Fruit fly (Drosophila melanogaster) whole organism, pupa: ENCODE results near the gene CG43680.

ENCODE experiments used
- CG10348 ChIP-seq: fragments of 200-800 bp; sonication (Bioruptor generic); IDR thresholded peaks from 2 replicates; pipeline ENCODE4 v1.3.6; 2022; ENCODE audit warnings: missing biosample characterization, missing genetic modification characterization
- CG12605 ChIP-seq: fragments of 200-800 bp; sonication (Bioruptor generic); IDR thresholded peaks from 2 replicates; pipeline ENCODE4 v1.3.6; 2022; ENCODE audit warnings: missing biosample characterization, missing genetic modification characterization
- CG13204 ChIP-seq: fragments of 200-800 bp; sonication (Bioruptor generic); optimal IDR thresholded peaks from 2 replicates; lab custom pipeline; 2018; ENCODE audit warnings: missing biosample characterization, mild to moderate bottlenecking, missing genetic modification characterization, moderate library complexity
- CG14655 ChIP-seq: fragments of 200-800 bp; sonication (Bioruptor generic); optimal IDR thresholded peaks from 3 replicates; lab custom pipeline; 2017; ENCODE audit warnings: mild to moderate bottlenecking, missing biosample characterization, missing genetic modification reagents, missing genetic modification characterization
- CG15710 ChIP-seq: fragments of 200-800 bp; sonication (Bioruptor generic); optimal IDR thresholded peaks from 2 replicates; lab custom pipeline; 2018; ENCODE audit warnings: missing biosample characterization, mild to moderate bottlenecking, missing genetic modification characterization, moderate library complexity
- CG17806 ChIP-seq: fragments of 200-800 bp; sonication (Bioruptor generic); optimal IDR thresholded peaks from 2 replicates; lab custom pipeline; 2018; ENCODE audit warnings: missing biosample characterization, mild to moderate bottlenecking, missing genetic modification characterization, moderate library complexity
- CG32121 ChIP-seq: fragments of 200-800 bp; sonication (Bioruptor generic); IDR thresholded peaks from 2 replicates; pipeline ENCODE4 v1.3.6; 2022; ENCODE audit warnings: missing biosample characterization, missing genetic modification characterization
- CG34367 ChIP-seq: fragments of 200-800 bp; sonication (Bioruptor generic); optimal IDR thresholded peaks from 2 replicates; lab custom pipeline; 2018; ENCODE audit warnings: missing biosample characterization, mild to moderate bottlenecking, missing genetic modification characterization
- CG4496 ChIP-seq: fragments of 200-800 bp; sonication (Bioruptor generic); IDR thresholded peaks from 3 replicates; pipeline ENCODE4 v1.3.6; 2022; ENCODE audit warnings: missing biosample characterization, missing genetic modification characterization
- CG8159 ChIP-seq: fragments of 200-800 bp; sonication (Bioruptor generic); optimal IDR thresholded peaks from 3 replicates; lab custom pipeline; 2018; ENCODE audit warnings: missing biosample characterization, mild to moderate bottlenecking, missing genetic modification characterization, moderate library complexity
- CG8301 ChIP-seq: fragments of 200-800 bp; sonication (Bioruptor generic); optimal IDR thresholded peaks from 2 replicates; lab custom pipeline; 2018; ENCODE audit warnings: missing biosample characterization, mild to moderate bottlenecking, missing genetic modification characterization
- CG9948 ChIP-seq: fragments of 200-800 bp; sonication (Bioruptor generic); optimal IDR thresholded peaks from 2 replicates; lab custom pipeline; 2018; ENCODE audit warnings: missing biosample characterization, mild to moderate bottlenecking, missing genetic modification characterization, moderate library complexity
- D1 ChIP-seq: fragments of 200-800 bp; sonication (Bioruptor generic); optimal IDR thresholded peaks from 2 replicates; lab custom pipeline; 2018; ENCODE audit warnings: missing biosample characterization, mild to moderate bottlenecking, missing genetic modification characterization, moderate library complexity
- EcR ChIP-seq: fragments of 200-800 bp; sonication (Bioruptor generic); optimal IDR thresholded peaks from 3 replicates; lab custom pipeline; 2019; ENCODE audit warnings: missing biosample characterization, missing genetic modification characterization, mild to moderate bottlenecking, moderate library complexity, missing genetic modification reagents
- Ets98B ChIP-seq: fragments of 200-800 bp; sonication (Bioruptor generic); IDR thresholded peaks from 2 replicates; pipeline ENCODE4 v1.3.6; 2022; ENCODE audit warnings: missing biosample characterization, missing genetic modification characterization
- Pif1A ChIP-seq: fragments of 200-800 bp; sonication (Bioruptor generic); optimal IDR thresholded peaks from 3 replicates; lab custom pipeline; 2016; ENCODE audit warnings: missing biosample characterization, missing genetic modification characterization
- Pif1B ChIP-seq: fragments of 200-800 bp; sonication (Bioruptor generic); optimal IDR thresholded peaks from 3 replicates; lab custom pipeline; 2016; ENCODE audit warnings: missing biosample characterization, missing genetic modification characterization
- Snoo ChIP-seq: fragments of 200-800 bp; sonication (Bioruptor generic); optimal IDR thresholded peaks from 3 replicates; lab custom pipeline; 2017; ENCODE audit warnings: missing biosample characterization, mild to moderate bottlenecking, missing genetic modification characterization, inconsistent platforms
- fd96Ca ChIP-seq: fragments of 200-800 bp; sonication (Bioruptor generic); IDR thresholded peaks from 3 replicates; pipeline ENCODE4 v1.3.6; 2022; ENCODE audit warnings: missing biosample characterization, missing genetic modification characterization
- gl ChIP-seq: fragments of 200-800 bp; sonication (Bioruptor generic); optimal IDR thresholded peaks from 2 replicates; lab custom pipeline; 2018; ENCODE audit warnings: missing biosample characterization, mild to moderate bottlenecking, missing genetic modification characterization
- rn ChIP-seq: fragments of 200-800 bp; sonication (Bioruptor generic); IDR thresholded peaks from 2 replicates; pipeline ENCODE4 v1.3.6; 2022; ENCODE audit warnings: missing biosample characterization, missing genetic modification characterization

CG43680 gene

dm6 chr3L:15013296-15013695 is 39.9 kb downstream of the CG43680 start:
- TF ChIP-seq CG14655 (GFP tag; lab: Kevin White, UChicago) (peak; percentile 60), Pif1B (no peak), Ets98B (GFP tag; lab: Robert Waterston, UW) (no peak), CG34367 (tag; lab: Kevin White, UChicago) (no peak), Pif1A (GFP tag; lab: Kevin White, UChicago) (peak; percentile 46), rn (GFP tag; lab: Robert Waterston, UW) (no peak), EcR (GFP tag; lab: Kevin White, UChicago) (no peak), CG12605 (GFP tag; lab: Robert Waterston, UW) (0 out of 2 replicates have a peak, but pooled peaks have one; percentile 14), gl (tag; lab: Kevin White, UChicago) (no peak), Snoo (peak; percentile 1), CG4496 (GFP tag; lab: Robert Waterston, UW) (peak; percentile 41; the same call in 1 of the 3 replicates), CG9948 (tag; lab: Kevin White, UChicago) (peak; percentile 64), CG8301 (tag; lab: Kevin White, UChicago) (peak; percentile 55), CG17806 (tag; lab: Kevin White, UChicago) (peak; percentile 55), CG13204 (GFP tag; lab: Kevin White, UChicago) (no peak), CG8159 (tag; lab: Kevin White, UChicago) (peak; percentile 74), CG10348 (GFP tag; lab: Robert Waterston, UW) (no peak), CG15710 (tag; lab: Kevin White, UChicago) (peak; percentile 71), CG32121 (GFP tag; lab: Robert Waterston, UW) (no peak), fd96Ca (no peak), D1 (tag; lab: Kevin White, UChicago) (no peak)

dm6 chr3L:15011638-15012335 is 41.4 kb downstream of the CG43680 start:
- peak; percentile 66 for TF ChIP-seq D1 (tag; lab: Kevin White, UChicago)
- 0 out of 2 replicates have a peak, but pooled peaks have one; percentile 17 for TF ChIP-seq CG10348 (GFP tag; lab: Robert Waterston, UW)
- TF ChIP-seq fd96Ca: no peak
- TF ChIP-seq CG32121 (GFP tag; lab: Robert Waterston, UW): peak; percentile 81
- TF ChIP-seq Pif1B: peak; percentile 64
- peak; percentile 48 for TF ChIP-seq gl (tag; lab: Kevin White, UChicago)
- peak; percentile 83 for TF ChIP-seq CG14655 (GFP tag; lab: Kevin White, UChicago)
- peak; percentile 82 for TF ChIP-seq Ets98B (GFP tag; lab: Robert Waterston, UW)
- peak; percentile 79 for TF ChIP-seq CG8301 (tag; lab: Kevin White, UChicago)
- peak; percentile 46; the same call in 1 of the 2 replicates for TF ChIP-seq rn (GFP tag; lab: Robert Waterston, UW)
- TF ChIP-seq CG17806 (tag; lab: Kevin White, UChicago): peak; percentile 86
- peak; percentile 82 for TF ChIP-seq CG9948 (tag; lab: Kevin White, UChicago)
- TF ChIP-seq CG8159 (tag; lab: Kevin White, UChicago): peak; percentile 85
- TF ChIP-seq Snoo: peak; percentile 39
- peak; percentile 87 for TF ChIP-seq CG4496 (GFP tag; lab: Robert Waterston, UW)
- TF ChIP-seq CG15710 (tag; lab: Kevin White, UChicago): peak; percentile 86
- peak; percentile 72 for TF ChIP-seq CG12605 (GFP tag; lab: Robert Waterston, UW)
- TF ChIP-seq EcR (GFP tag; lab: Kevin White, UChicago): peak; percentile 46
- peak; percentile 21 for TF ChIP-seq CG13204 (GFP tag; lab: Kevin White, UChicago)
- TF ChIP-seq CG34367 (tag; lab: Kevin White, UChicago): peak; percentile 78
- peak; percentile 71 for TF ChIP-seq Pif1A (GFP tag; lab: Kevin White, UChicago)
- TF ChIP-seq, all 21 proteins: peak for 20

dm6 chr3L:15011142-15011541 is 42.0 kb downstream of the CG43680 start:
- TF ChIP-seq CG14655 (GFP tag; lab: Kevin White, UChicago) (no peak), CG17806 (tag; lab: Kevin White, UChicago) (no peak), CG4496 (GFP tag; lab: Robert Waterston, UW) (no peak), CG15710 (tag; lab: Kevin White, UChicago) (no peak), Snoo (no peak)

- TF ChIP-seq CG14655 (GFP tag; lab: Kevin White, UChicago) (no peak), Snoo (no peak), Ets98B (GFP tag; lab: Robert Waterston, UW) (no peak), gl (tag; lab: Kevin White, UChicago) (no peak), Pif1A (GFP tag; lab: Kevin White, UChicago) (no peak), EcR (GFP tag; lab: Kevin White, UChicago) (no peak), CG13204 (GFP tag; lab: Kevin White, UChicago) (no peak), CG34367 (tag; lab: Kevin White, UChicago) (no peak), fd96Ca (no peak), CG4496 (GFP tag; lab: Robert Waterston, UW) (no peak), D1 (tag; lab: Kevin White, UChicago) (no peak), CG12605 (GFP tag; lab: Robert Waterston, UW) (no peak), CG8159 (tag; lab: Kevin White, UChicago) (no peak), CG8301 (tag; lab: Kevin White, UChicago) (no peak), CG15710 (tag; lab: Kevin White, UChicago) (no peak), CG10348 (GFP tag; lab: Robert Waterston, UW) (no peak), CG17806 (tag; lab: Kevin White, UChicago) (no peak), Pif1B (no peak), CG32121 (GFP tag; lab: Robert Waterston, UW) (no peak)
Measured at dm6 chr3L:15010601-15011000, 42.5 kb downstream of the CG43680 start.

- TF ChIP-seq gl (tag; lab: Kevin White, UChicago): no peak
- peak; percentile 38 for TF ChIP-seq Ets98B (GFP tag; lab: Robert Waterston, UW)
- TF ChIP-seq CG10348 (GFP tag; lab: Robert Waterston, UW): no peak
- peak; percentile 51 for TF ChIP-seq CG8301 (tag; lab: Kevin White, UChicago)
- TF ChIP-seq CG14655 (GFP tag; lab: Kevin White, UChicago): peak; percentile 68
- TF ChIP-seq CG4496 (GFP tag; lab: Robert Waterston, UW): peak; percentile 29; the same call in 2 of the 3 replicates
Measured at dm6 chr3L:15009681-15010080, 43.5 kb downstream of the CG43680 start.
